Fruit fly (Drosophila melanogaster) whole organism, pupa: ENCODE data around the gene Rab9D.

ENCODE experiments used
- CG14655 ChIP-seq: fragments of 200-800 bp; sonication (Bioruptor generic); optimal IDR thresholded peaks from 3 replicates; lab custom pipeline; 2017; ENCODE audit warnings: mild to moderate bottlenecking, missing biosample characterization, missing genetic modification reagents, missing genetic modification characterization
- CG4496 ChIP-seq: fragments of 200-800 bp; sonication (Bioruptor generic); IDR thresholded peaks from 3 replicates; pipeline ENCODE4 v1.3.6; 2022; ENCODE audit warnings: missing biosample characterization, missing genetic modification characterization
- CG8301 ChIP-seq: fragments of 200-800 bp; sonication (Bioruptor generic); optimal IDR thresholded peaks from 2 replicates; lab custom pipeline; 2018; ENCODE audit warnings: missing biosample characterization, mild to moderate bottlenecking, missing genetic modification characterization
- Pif1A ChIP-seq: fragments of 200-800 bp; sonication (Bioruptor generic); optimal IDR thresholded peaks from 3 replicates; lab custom pipeline; 2016; ENCODE audit warnings: missing biosample characterization, missing genetic modification characterization
- Pif1B ChIP-seq: fragments of 200-800 bp; sonication (Bioruptor generic); optimal IDR thresholded peaks from 3 replicates; lab custom pipeline; 2016; ENCODE audit warnings: missing biosample characterization, missing genetic modification characterization
- fd96Ca ChIP-seq: fragments of 200-800 bp; sonication (Bioruptor generic); IDR thresholded peaks from 3 replicates; pipeline ENCODE4 v1.3.6; 2022; ENCODE audit warnings: missing biosample characterization, missing genetic modification characterization
- gl ChIP-seq: fragments of 200-800 bp; sonication (Bioruptor generic); optimal IDR thresholded peaks from 2 replicates; lab custom pipeline; 2018; ENCODE audit warnings: missing biosample characterization, mild to moderate bottlenecking, missing genetic modification characterization

DNA sequence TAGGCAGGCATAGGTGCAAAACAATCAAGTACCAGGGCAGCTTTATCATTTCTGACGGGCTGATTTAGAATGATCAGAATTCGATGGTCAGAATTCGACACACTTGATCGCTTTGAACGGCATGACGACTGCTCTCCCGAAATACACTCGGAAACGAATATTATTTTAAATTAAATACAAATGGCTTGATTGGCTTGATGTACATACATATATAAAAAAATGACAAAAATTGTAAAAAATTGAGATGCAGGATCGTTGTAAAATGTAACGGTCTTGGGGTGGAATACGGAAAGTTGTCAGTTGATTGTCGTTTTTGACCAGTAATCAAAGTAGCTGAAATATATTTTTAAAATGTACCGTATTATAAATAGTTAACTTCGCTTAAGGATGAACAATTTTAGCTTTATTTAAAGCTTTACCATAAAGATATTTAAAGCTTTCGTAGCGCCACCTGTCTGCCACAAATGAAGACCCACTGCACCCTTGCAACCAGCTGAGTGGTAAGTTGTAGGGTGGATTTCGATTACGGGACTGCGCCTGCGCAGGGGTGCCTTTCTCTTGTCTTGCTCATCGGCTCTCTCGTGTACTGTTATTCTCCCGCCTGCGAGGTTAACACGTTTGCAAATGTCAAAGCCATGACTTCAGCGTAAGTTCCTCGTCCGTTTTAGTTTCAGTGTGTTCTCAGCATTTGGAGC, 38.3 kb downstream of the Rab9D start, which contains the start of the genes CG9806 and X11Lbeta:
- TF ChIP-seq fd96Ca (GFP tag; lab: Robert Waterston, UW) (no peak), Pif1A (GFP tag; lab: Kevin White, UChicago) (no peak), CG4496 (GFP tag; lab: Robert Waterston, UW) (no peak), CG14655 (GFP tag; lab: Kevin White, UChicago) (no peak), gl (tag; lab: Kevin White, UChicago) (no peak), CG8301 (tag; lab: Kevin White, UChicago) (no peak), Pif1B (no peak)
